Fruit fly (Drosophila melanogaster): Measurements from ENCODE around the gene CG34163.

The CG34163 gene

dm6 chr2L:11987945-11988344 lies at the start of gene CG34163, which contains the start of gene CG6686:
TSS of gene CG34163 (plus strand) at chr2L:11988270.
TSS of gene CG6686 (minus strand) at chr2L:11988039.
- TF ChIP-seq CTCF (optimal IDR thresholded peaks at IDR 0.05): no peak
- TF ChIP-seq CG8478 (optimal IDR thresholded peaks at IDR 0.05): no peak

dm6 chr2L:11940620-11941019 lies 47.5 kb upstream of the CG34163 start:
- TF ChIP-seq CTCF (optimal IDR thresholded peaks at IDR 0.05) (peak; percentile 50 to 66), CG8478 (optimal IDR thresholded peaks at IDR 0.05) (no peak)

DNA sequence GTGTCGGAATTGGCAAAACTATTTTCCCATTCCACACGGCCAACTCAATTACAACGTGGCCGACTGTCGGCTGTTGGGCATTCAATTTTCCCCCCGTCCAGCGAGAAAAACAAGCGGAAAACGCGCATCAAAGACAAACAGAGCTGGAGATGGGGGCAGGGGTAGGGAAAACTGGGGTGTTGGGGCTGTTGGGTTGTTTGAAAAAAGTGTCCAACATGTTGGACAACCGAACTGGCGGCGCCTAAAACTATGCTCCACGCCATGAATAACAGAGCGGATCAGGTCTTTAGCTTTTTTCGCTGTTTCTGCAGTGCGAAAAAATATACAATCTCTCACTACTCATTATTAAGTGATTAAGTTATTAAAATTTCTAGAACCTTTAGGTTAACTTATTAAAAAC lies 45.8 kb upstream of the CG34163 start:
- TF ChIP-seq CTCF (optimal IDR thresholded peaks at IDR 0.05): no peak
- no peak for TF ChIP-seq CG8478 (optimal IDR thresholded peaks at IDR 0.05)

DNA sequence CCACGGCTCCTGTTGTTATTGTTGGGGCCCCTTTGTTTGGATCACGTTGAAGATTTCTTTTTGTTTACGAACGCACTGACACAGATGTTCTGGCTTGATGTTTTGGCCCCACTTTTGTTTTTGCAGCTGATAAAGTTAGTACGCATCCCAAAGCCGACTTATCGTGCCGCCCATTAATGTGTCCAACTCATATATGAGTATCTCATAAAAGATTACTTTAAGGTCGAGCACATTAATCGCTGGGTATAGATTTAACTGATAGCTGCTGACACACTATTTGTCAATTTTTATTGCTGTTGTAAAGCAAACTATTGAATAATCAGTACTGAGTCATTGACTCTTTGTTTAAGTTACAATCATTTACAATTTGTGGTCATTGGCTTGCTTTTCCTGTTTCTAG lies 45.2 kb upstream of the CG34163 start:
- TF ChIP-seq CTCF (optimal IDR thresholded peaks at IDR 0.05) (no peak), CG8478 (optimal IDR thresholded peaks at IDR 0.05) (no peak)

DNA sequence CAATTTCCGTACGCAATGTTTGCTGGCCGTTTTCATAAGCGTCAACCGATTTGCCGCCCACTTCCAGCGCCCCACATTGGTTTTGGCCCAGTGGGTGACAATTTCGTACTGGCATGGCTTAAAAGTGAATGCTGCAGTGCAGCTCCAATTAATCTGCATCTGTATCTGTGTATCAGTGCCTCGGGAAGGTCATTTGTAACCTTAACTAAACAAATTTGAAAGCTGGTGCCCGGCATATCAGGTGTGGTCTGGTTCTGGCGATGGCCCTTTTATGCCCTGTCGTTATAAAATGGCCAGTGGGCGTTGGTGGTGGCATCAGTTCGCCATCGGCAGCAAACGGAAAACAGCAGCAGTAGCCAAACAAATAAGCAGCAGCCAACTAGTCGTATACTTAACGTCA lies 44.2 kb upstream of the CG34163 start, which contains the start of gene Crys:
Crys (plus strand) TSS at position 301 of the 400 bp plus-strand sequence.
- no peak for TF ChIP-seq CTCF (optimal IDR thresholded peaks at IDR 0.05)

DNA sequence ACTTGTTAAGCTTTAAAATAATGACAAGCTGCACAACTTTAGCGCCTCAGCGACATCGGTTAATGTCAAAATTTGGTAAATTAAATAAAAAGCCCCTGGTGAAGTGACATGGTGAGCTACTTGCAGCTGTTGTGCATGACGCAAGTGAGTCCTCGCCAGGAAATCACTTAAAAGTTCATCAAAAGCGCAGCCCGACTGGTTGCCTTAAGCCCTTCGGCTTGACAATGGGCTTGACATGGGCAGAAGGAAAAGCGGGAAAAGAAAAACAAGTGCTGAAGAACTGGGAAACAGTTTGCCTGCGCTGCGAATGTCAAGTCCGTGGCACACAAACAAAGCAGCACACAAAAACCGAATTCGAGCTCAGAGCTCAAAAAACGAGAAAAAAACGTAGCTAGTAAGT lies 40.4 kb upstream of the CG34163 start, which contains the start of gene CG16964:
CG16964 (plus strand) TSS at position 301 of the 400 bp plus-strand sequence.
- TF ChIP-seq CTCF (optimal IDR thresholded peaks at IDR 0.05) (no peak), CG8478 (optimal IDR thresholded peaks at IDR 0.05) (no peak)

DNA sequence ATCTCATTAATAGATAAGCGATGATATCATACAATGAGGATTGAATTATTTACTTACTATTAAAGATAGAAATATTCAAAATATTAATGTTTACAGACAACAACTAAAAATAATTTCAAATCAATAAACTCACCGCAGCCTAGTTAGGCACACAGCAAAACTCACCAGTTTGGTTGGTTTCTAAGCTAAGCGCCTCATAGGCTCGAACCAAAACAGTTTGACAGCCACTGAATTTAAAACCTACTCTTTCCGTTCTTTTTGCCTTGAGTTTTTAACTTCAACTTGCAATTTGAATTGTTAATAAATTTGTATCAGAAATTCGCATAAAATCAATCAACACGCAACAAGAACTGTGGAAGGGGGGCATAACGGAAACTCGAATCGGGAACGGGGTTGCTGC lies 39.6 kb upstream of the CG34163 start:
- TF ChIP-seq CG8478 (optimal IDR thresholded peaks at IDR 0.05) (no peak), CTCF (optimal IDR thresholded peaks at IDR 0.05) (peak; percentile 25 to 57)

DNA sequence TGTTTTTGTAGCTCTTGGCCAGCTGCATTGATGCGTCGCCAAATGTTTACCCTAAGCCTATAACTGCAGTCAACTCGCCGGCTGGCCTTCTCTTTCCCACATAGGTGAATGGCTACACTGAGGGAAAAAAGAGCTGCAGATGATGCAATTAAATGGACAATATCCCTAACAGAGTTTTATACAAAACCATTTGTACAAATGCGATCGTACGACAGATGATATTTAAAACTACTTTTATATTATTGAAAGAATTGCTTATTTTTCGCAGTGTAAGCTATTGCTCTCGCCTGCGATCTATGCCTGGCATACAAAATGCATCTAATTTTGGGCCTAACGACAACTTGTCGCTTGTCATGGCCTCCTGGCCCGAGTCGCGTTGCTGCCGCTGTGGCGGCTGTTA lies 38.2 kb upstream of the CG34163 start:
- no peak for TF ChIP-seq CG8478 (optimal IDR thresholded peaks at IDR 0.05)
- TF ChIP-seq CTCF (optimal IDR thresholded peaks at IDR 0.05): no peak

DNA sequence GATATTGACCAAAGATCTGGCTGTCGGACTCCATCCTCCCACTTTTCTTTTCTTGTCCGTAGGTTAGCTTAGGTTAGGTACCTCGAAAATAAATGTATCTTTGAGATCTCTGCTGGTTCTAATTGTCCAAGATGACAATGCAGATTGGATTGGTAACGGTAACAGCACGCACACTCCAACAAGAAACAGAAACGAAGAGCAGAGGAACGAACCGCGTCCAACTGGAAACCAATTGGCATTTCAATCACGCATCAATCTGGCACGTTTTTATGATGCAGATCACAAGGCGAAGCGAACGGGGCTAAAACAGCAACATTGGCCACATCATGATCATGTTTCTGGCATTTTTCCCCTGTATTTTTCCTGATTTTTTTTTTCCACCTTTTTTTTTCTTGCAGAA lies 32.2 kb upstream of the CG34163 start:
- TF ChIP-seq CG8478 (optimal IDR thresholded peaks at IDR 0.05): no peak
- TF ChIP-seq CTCF (optimal IDR thresholded peaks at IDR 0.05): no peak

dm6 chr2L:11958729-11959128 lies 29.3 kb upstream of the CG34163 start:
- TF ChIP-seq CG8478 (optimal IDR thresholded peaks at IDR 0.05) (no peak), CTCF (optimal IDR thresholded peaks at IDR 0.05) (no peak)

- TF ChIP-seq CG8478 (optimal IDR thresholded peaks at IDR 0.05) (no peak), CTCF (optimal IDR thresholded peaks at IDR 0.05) (no peak)
Measured at dm6 chr2L:11960909-11961308, 27.2 kb upstream of the CG34163 start.

- TF ChIP-seq CG8478 (optimal IDR thresholded peaks at IDR 0.05) (no peak), CTCF (optimal IDR thresholded peaks at IDR 0.05) (no peak)
Measured at dm6 chr2L:11963422-11964322, 24.4 kb upstream of the CG34163 start.

dm6 chr2L:11965610-11966594 lies 22.2 kb upstream of the CG34163 start:
- TF ChIP-seq CG8478 (optimal IDR thresholded peaks at IDR 0.05): no peak
- no peak for TF ChIP-seq CTCF (optimal IDR thresholded peaks at IDR 0.05)

dm6 chr2L:11968581-11969272 lies 19.3 kb upstream of the CG34163 start:
- TF ChIP-seq CG8478 (optimal IDR thresholded peaks at IDR 0.05): no peak
- TF ChIP-seq CTCF (optimal IDR thresholded peaks at IDR 0.05): no peak

DNA sequence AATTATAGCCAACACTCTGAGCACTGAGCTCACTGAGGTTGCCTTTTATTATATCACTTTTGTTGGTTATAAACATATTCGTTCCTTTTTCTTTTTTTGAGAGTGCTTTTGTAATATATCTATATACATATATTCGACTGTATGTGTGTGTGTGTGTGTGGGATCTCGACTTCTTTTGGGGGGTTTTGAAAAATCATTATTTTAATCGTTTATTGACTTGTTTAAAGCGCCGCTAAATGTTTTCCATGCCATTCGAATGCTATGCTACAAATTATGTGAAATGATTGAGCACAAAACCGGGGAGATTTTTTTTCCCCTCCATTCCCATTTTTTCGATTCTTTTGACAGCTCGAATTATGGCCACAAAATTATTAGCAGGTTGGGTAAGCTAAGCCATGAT lies 18.6 kb upstream of the CG34163 start:
- TF ChIP-seq CTCF (optimal IDR thresholded peaks at IDR 0.05) (no peak), CG8478 (optimal IDR thresholded peaks at IDR 0.05) (no peak)
